Fruit fly (Drosophila melanogaster): ENCODE data around the gene Pdss2.
A peak's percentile ranks its signal among the peaks of the same experiment; 100 is the strongest.

The Pdss2 gene

DNA sequence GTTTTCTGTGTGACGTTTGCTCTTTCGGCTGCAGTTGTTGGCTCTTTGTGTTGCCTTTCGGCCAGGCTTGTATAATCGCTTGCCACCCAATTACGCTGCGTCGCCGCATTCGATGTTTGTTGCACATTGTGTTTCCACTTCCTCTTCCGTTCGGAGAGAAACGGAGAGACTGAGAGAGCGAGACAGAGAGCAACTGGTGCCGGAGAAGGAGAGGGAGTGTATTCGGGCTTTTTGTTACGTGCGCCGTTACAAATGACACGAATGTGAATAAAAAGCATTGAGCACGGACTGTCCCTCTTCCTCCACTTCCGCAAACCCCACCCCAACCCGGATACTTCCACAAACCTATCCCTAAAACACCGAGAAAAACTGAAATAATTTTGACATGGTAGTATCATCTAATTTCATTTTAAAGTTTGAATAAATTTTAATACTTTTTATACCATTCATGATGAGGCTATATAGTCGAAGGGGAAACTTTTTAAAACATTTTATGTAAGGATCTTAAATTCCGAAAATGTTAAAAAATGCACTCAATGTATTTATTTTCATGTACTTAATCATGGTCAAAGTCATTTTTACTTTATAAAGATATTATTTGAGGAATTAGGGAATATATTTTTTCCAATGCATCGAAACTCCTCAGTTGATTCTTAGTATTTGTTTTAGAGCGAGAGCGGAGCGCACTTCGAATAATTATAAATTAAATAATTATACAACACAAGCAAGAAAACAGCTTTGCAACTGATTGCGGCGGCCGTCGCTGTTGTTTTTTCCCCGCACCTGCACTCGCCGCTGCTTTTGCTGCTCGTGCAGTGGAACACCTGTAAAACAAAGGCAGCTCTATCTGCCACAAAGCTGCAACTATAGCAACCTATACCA, 32.7 kb downstream of the Pdss2 start (continued):
- TF ChIP-seq sima (GFP tag; optimal IDR thresholded peaks at IDR 0.05) = no peak
- TF ChIP-seq CG1647 (GFP tag; optimal IDR thresholded peaks at IDR 0.05) = no peak
- TF ChIP-seq Fer2 (tag; optimal IDR thresholded peaks at IDR 0.05) = no peak
- no peak for TF ChIP-seq NfI (GFP tag; optimal IDR thresholded peaks at IDR 0.05)
- TF ChIP-seq CG16813 (GFP tag; IDR thresholded peaks at IDR 0.05; ENCODE audit: partially characterized antibody) = no peak
- no peak for TF ChIP-seq bcd (GFP tag; optimal IDR thresholded peaks at IDR 0.05)
- no peak for TF ChIP-seq Nf-YA (GFP tag; IDR thresholded peaks at IDR 0.05)
- TF ChIP-seq E2f2 (GFP tag; IDR thresholded peaks at IDR 0.05) = no peak
- TF ChIP-seq CG9215 (GFP tag; IDR thresholded peaks at IDR 0.05) = no peak
- TF ChIP-seq wdn (GFP tag; IDR thresholded peaks at IDR 0.05) = no peak
- TF ChIP-seq HLH4C (GFP tag; IDR thresholded peaks at IDR 0.05; ENCODE audit: partially characterized antibody) = no peak
- no peak for TF ChIP-seq corto (GFP tag; optimal IDR thresholded peaks at IDR 0.05)
- no peak for TF ChIP-seq Med (GFP tag)
- TF ChIP-seq Stat92E (GFP tag; optimal IDR thresholded peaks at IDR 0.05) = no peak
- no peak for TF ChIP-seq CG31224 (GFP tag; IDR thresholded peaks at IDR 0.05)
- no peak for TF ChIP-seq Dll (GFP tag; IDR thresholded peaks at IDR 0.05; ENCODE audit: partially characterized antibody)
- TF ChIP-seq CG12299 (tag; optimal IDR thresholded peaks at IDR 0.05) = no peak
- TF ChIP-seq fru (optimal IDR thresholded peaks at IDR 0.05) = no peak
- no peak for TF ChIP-seq Lhr (GFP tag; optimal IDR thresholded peaks at IDR 0.05)
- no peak for TF ChIP-seq chn (GFP tag; optimal IDR thresholded peaks at IDR 0.05)
- no peak for TF ChIP-seq mirr (GFP tag; optimal IDR thresholded peaks at IDR 0.05)
- TF ChIP-seq CG14667 (GFP tag; IDR thresholded peaks at IDR 0.05) = no peak
- TF ChIP-seq danr (GFP tag; IDR thresholded peaks at IDR 0.05) = no peak
- TF ChIP-seq Hmx (GFP tag; optimal IDR thresholded peaks at IDR 0.05) = no peak
- no peak for TF ChIP-seq inv (GFP tag; IDR thresholded peaks at IDR 0.05; ENCODE audit: partially characterized antibody)
- no peak for TF ChIP-seq pb (GFP tag; optimal IDR thresholded peaks at IDR 0.05)
- TF ChIP-seq sens (GFP tag) = peak; percentile 68
- TF ChIP-seq tap (tag; optimal IDR thresholded peaks at IDR 0.05) = no peak
- TF ChIP-seq CG4360 (GFP tag; IDR thresholded peaks at IDR 0.05) = no peak
- TF ChIP-seq odd (GFP tag; optimal IDR thresholded peaks at IDR 0.05) = no peak
- no peak for TF ChIP-seq CG33213 (GFP tag; optimal IDR thresholded peaks at IDR 0.05)
- no peak; the same call in 1 of the 2 replicates for TF ChIP-seq CG9932 (GFP tag; IDR thresholded peaks at IDR 0.05)
- TF ChIP-seq dati (GFP tag; IDR thresholded peaks at IDR 0.05) = no peak
- no peak for TF ChIP-seq p53 (GFP tag; optimal IDR thresholded peaks at IDR 0.05)
- no peak for TF ChIP-seq Oaz (GFP tag; IDR thresholded peaks at IDR 0.05)
- no peak for TF ChIP-seq Dek (tag; optimal IDR thresholded peaks at IDR 0.05)
- TF ChIP-seq CG13424 (tag; optimal IDR thresholded peaks at IDR 0.05) = peak; percentile 11
- TF ChIP-seq prd (optimal IDR thresholded peaks at IDR 0.05) = no peak
- 0 out of 3 replicates have a peak, but pooled peaks have one; percentile 27 for TF ChIP-seq prd (GFP tag; IDR thresholded peaks at IDR 0.05)
- TF ChIP-seq CG43689 (GFP tag; IDR thresholded peaks at IDR 0.05) = no peak
- peak; percentile 66 for TF ChIP-seq gem (tag; optimal IDR thresholded peaks at IDR 0.05)
- no peak for TF ChIP-seq CG31388 (GFP tag; optimal IDR thresholded peaks at IDR 0.05)
- TF ChIP-seq ham (GFP tag; IDR thresholded peaks at IDR 0.05) = no peak
- TF ChIP-seq Oli (tag; optimal IDR thresholded peaks at IDR 0.05) = peak; percentile 39
- TF ChIP-seq CG16863 (GFP tag; optimal IDR thresholded peaks at IDR 0.05) = no peak
- TF ChIP-seq NK7.1 (GFP tag; optimal IDR thresholded peaks at IDR 0.05) = no peak
- no peak for TF ChIP-seq CG1529 (GFP tag; optimal IDR thresholded peaks at IDR 0.05)
- TF ChIP-seq nerfin-2 (GFP tag; IDR thresholded peaks at IDR 0.05; ENCODE audit: partially characterized antibody) = no peak
- no peak for TF ChIP-seq slbo (GFP tag; IDR thresholded peaks at IDR 0.05)
- no peak for TF ChIP-seq D (optimal IDR thresholded peaks at IDR 0.05)
- peak; percentile 32 for TF ChIP-seq D (GFP tag; optimal IDR thresholded peaks at IDR 0.05)
